Fruit fly (Drosophila melanogaster): Measurements from ENCODE around the gene Sema1a.

Gene Sema1a

DNA sequence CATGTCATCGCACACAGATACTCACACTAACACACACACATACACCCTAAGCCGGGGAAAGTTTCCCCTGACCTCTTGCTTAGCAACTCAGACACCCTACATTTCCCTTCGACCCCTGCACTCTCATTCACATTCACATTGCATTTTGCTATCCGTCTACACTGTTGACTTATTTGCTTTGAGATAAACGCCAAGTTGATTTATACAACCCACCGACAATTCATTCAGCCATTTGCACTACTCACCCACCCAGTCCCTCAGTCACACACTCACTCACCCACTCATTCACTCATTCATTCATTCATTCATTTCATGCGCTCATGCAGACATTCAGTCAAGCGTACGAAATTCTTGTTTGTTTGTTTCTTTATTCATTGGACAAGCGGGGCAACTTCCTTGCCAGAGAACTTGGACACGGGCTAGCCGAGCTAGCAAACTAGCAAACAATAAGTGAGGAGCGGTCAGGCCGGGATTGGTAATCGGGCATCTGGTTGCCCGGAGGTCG lies 34.6 kb downstream of the Sema1a start (continued):
- TF ChIP-seq CG2202 (tag; optimal IDR thresholded peaks at IDR 0.05): peak; percentile 22
- peak; percentile 2 for TF ChIP-seq cg (GFP tag; optimal IDR thresholded peaks at IDR 0.05)
- TF ChIP-seq CG7745 (tag; optimal IDR thresholded peaks at IDR 0.05): no peak
- no peak for TF ChIP-seq CG1233 (GFP tag; optimal IDR thresholded peaks at IDR 0.05)
- TF ChIP-seq Drgx (GFP tag; IDR thresholded peaks at IDR 0.05): 0 out of 2 replicates have a peak, but pooled peaks have one; percentile 13
- peak; percentile 44 for TF ChIP-seq CG6813 (GFP tag; optimal IDR thresholded peaks at IDR 0.05)
- TF ChIP-seq Asciz (GFP tag; optimal IDR thresholded peaks at IDR 0.05): peak; percentile 26
- TF ChIP-seq Dfd (GFP tag; optimal IDR thresholded peaks at IDR 0.05): no peak
- no peak for TF ChIP-seq CG11085 (GFP tag; IDR thresholded peaks at IDR 0.05)
- peak; percentile 14; the same call in 1 of the 2 replicates for TF ChIP-seq vvl (GFP tag; IDR thresholded peaks at IDR 0.05)
- TF ChIP-seq z (GFP tag; IDR thresholded peaks at IDR 0.05): 0 out of 3 replicates have a peak, but pooled peaks have one; percentile 33
- TF ChIP-seq HLHmδ (GFP tag; optimal IDR thresholded peaks at IDR 0.05): peak; percentile 56
- TF ChIP-seq CG1603 (tag; optimal IDR thresholded peaks at IDR 0.05): peak; percentile 18
- TF ChIP-seq ac (GFP tag; optimal IDR thresholded peaks at IDR 0.05): peak; percentile 30
- peak; percentile 2 for TF ChIP-seq sens (GFP tag)
- TF ChIP-seq tup (GFP tag; optimal IDR thresholded peaks at IDR 0.05): no peak
- no peak for TF ChIP-seq Trl (optimal IDR thresholded peaks at IDR 0.05)
- no peak for TF ChIP-seq Trl (GFP tag; optimal IDR thresholded peaks at IDR 0.05)
- peak; percentile 18 for TF ChIP-seq CG33557 (GFP tag; optimal IDR thresholded peaks at IDR 0.05)
- TF ChIP-seq Kr (GFP tag; optimal IDR thresholded peaks at IDR 0.05): peak; percentile 28
- peak; percentile 42 for TF ChIP-seq CG15696 (tag; optimal IDR thresholded peaks at IDR 0.05)
- no peak for TF ChIP-seq GATAe (GFP tag; conservative IDR thresholded peaks at IDR 0.05)
- TF ChIP-seq tll (GFP tag; optimal IDR thresholded peaks at IDR 0.05): peak in 1 of 2 experiments; percentile 15
- no peak for TF ChIP-seq Hmr (GFP tag; optimal IDR thresholded peaks at IDR 0.05)
- no peak for TF ChIP-seq CG4360 (GFP tag; IDR thresholded peaks at IDR 0.05)

DNA sequence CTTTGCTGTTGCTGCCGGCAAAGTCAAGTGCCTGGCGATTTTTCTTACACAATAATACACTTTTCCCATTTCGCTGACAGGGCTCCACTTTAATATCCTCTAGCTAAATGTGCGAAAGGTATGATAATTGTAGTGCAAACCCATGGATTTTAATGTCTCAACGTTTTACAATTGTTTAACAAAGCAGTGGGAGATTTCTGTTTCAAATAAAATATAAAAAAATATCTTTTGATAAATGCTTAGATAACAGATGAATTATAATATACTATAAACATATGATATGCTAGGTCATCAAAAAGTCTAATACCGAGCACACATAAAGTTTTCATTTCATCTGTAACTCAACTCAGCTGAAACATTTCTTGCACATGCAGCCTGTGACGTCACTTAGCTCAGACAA lies 37.9 kb downstream of the Sema1a start:
- TF ChIP-seq CG11504 (tag; optimal IDR thresholded peaks at IDR 0.05): peak; percentile 17
- TF ChIP-seq CG10979 (tag; optimal IDR thresholded peaks at IDR 0.05): peak; percentile 41
- TF ChIP-seq CG3281 (GFP tag; optimal IDR thresholded peaks at IDR 0.05): no peak
- no peak for TF ChIP-seq pfk (GFP tag; optimal IDR thresholded peaks at IDR 0.05)
- peak; percentile 13 for TF ChIP-seq CG7839 (tag; optimal IDR thresholded peaks at IDR 0.05)
- peak; percentile 17 for TF ChIP-seq CG14710 (tag; optimal IDR thresholded peaks at IDR 0.05)
- TF ChIP-seq CG18476 (GFP tag; optimal IDR thresholded peaks at IDR 0.05): no peak
- peak; percentile 28; the same call in 2 of the 3 replicates for TF ChIP-seq row (GFP tag; IDR thresholded peaks at IDR 0.05)
- peak; percentile 25 for TF ChIP-seq CG8388 (GFP tag; optimal IDR thresholded peaks at IDR 0.05)
- peak; percentile 25; the same call in 1 of the 2 replicates for TF ChIP-seq CG31441 (GFP tag; IDR thresholded peaks at IDR 0.05)
- TF ChIP-seq cas (GFP tag; IDR thresholded peaks at IDR 0.05): no peak
- 0 out of 3 replicates have a peak, but pooled peaks have one; percentile 24 for TF ChIP-seq CG17361 (GFP tag; IDR thresholded peaks at IDR 0.05)
- no peak for TF ChIP-seq CG9876 (GFP tag; optimal IDR thresholded peaks at IDR 0.05)
- TF ChIP-seq sr (GFP tag; IDR thresholded peaks at IDR 0.05): no peak
- peak; percentile 14 for TF ChIP-seq trem (tag; optimal IDR thresholded peaks at IDR 0.05)
- peak; percentile 32 for TF ChIP-seq CG2712 (tag; optimal IDR thresholded peaks at IDR 0.05)
- peak; percentile 41 for TF ChIP-seq Med (GFP tag)
- TF ChIP-seq fd96Cb (tag; optimal IDR thresholded peaks at IDR 0.05): peak; percentile 17
- peak; percentile 44 for TF ChIP-seq Blimp-1 (GFP tag; optimal IDR thresholded peaks at IDR 0.05)
- peak; percentile 47 for TF ChIP-seq gem (tag; optimal IDR thresholded peaks at IDR 0.05)
- no peak for TF ChIP-seq ro (GFP tag; IDR thresholded peaks at IDR 0.05)
- TF ChIP-seq Sox102F (GFP tag; optimal IDR thresholded peaks at IDR 0.05): peak; percentile 18
- no peak for TF ChIP-seq Dad (GFP tag; optimal IDR thresholded peaks at IDR 0.05)
- peak; percentile 48 for TF ChIP-seq CG18262 (tag; optimal IDR thresholded peaks at IDR 0.05)
- TF ChIP-seq CG12391 (tag; optimal IDR thresholded peaks at IDR 0.05): peak; percentile 21

All from whole organism, embryonic.